Worm (Caenorhabditis elegans) whole organism, young adult: ENCODE data around the gene T21D12.14.
A peak's percentile ranks its signal among the peaks of the same experiment; 100 is the strongest.

Experiments used
- B0035.1 ChIP-seq: sonication (generic microtip); optimal IDR thresholded peaks from 2 replicates; lab custom pipeline; 2016; ENCODE audit warnings: missing genetic modification characterization, mild to moderate bottlenecking, missing compliant biosample characterization, missing genotype, missing genetic modification reagents
- B0261.1 ChIP-seq: sonication (generic microtip); optimal IDR thresholded peaks from 2 replicates; lab custom pipeline; 2016; ENCODE audit warnings: mild to moderate bottlenecking, missing genetic modification characterization, moderate library complexity, missing compliant biosample characterization
- C06A6.2 ChIP-seq: fragments of 200-800 bp; sonication (Bioruptor generic); conservative IDR thresholded peaks from 2 replicates; pipeline ENCODE4 v1.3.6; 2022; ENCODE audit warnings: missing genetic modification characterization, missing compliant biosample characterization
- F10E7.11 ChIP-seq: sonication (generic microtip); optimal IDR thresholded peaks from 2 replicates; lab custom pipeline; 2017; ENCODE audit warnings: mild to moderate bottlenecking, missing genetic modification characterization, moderate library complexity, missing compliant biosample characterization
- F23B12.7 ChIP-seq: sonication (generic microtip); optimal IDR thresholded peaks from 2 replicates; lab custom pipeline; 2017; ENCODE audit warnings: missing genetic modification characterization, mild to moderate bottlenecking, missing compliant biosample characterization, antibody characterized with exemption, moderate library complexity; ENCODE audit not compliant: insufficient read depth
- F49E8.2 ChIP-seq: sonication (generic microtip); optimal IDR thresholded peaks from 3 replicates; lab custom pipeline; 2017; ENCODE audit warnings: missing genetic modification characterization, mild to moderate bottlenecking, missing compliant biosample characterization, antibody characterized with exemption, moderate library complexity; ENCODE audit not compliant: insufficient read depth
- F57A8.1 ChIP-seq: fragments of 200-800 bp; sonication (Bioruptor generic); optimal IDR thresholded peaks from 2 replicates; lab custom pipeline; 2018; ENCODE audit warnings: mild to moderate bottlenecking, missing genetic modification characterization, moderate library complexity, missing compliant biosample characterization
- K12H6.12 ChIP-seq: fragments of 200-800 bp; sonication (Bioruptor generic); optimal IDR thresholded peaks from 2 replicates; lab custom pipeline; 2018; ENCODE audit warnings: mild to moderate bottlenecking, missing genetic modification characterization, missing compliant biosample characterization
- T07F8.4 ChIP-seq: sonication (generic microtip); optimal IDR thresholded peaks from 2 replicates; lab custom pipeline; 2016; ENCODE audit warnings: mild to moderate bottlenecking, missing genetic modification characterization, moderate library complexity, missing compliant biosample characterization
- ama-1 ChIP-seq, 3 experiments: fragments of 150-350 bp in 1 of 3; sonication (generic microtip) in 2 of 3; optimal IDR thresholded peaks; 2 replicates each; lab custom pipeline; 2014 to 2018; ENCODE audit warnings: missing biosample characterization in 2 of 3, missing genetic modification characterization in 2 of 3, missing genetic modification reagents in 2 of 3
- aptf-2 ChIP-seq: fragments of 200-800 bp; sonication (Bioruptor generic); conservative IDR thresholded peaks from 2 replicates; pipeline ENCODE4 v1.3.6; 2022; ENCODE audit warnings: missing genetic modification reagents, missing genetic modification characterization, missing compliant biosample characterization
- attf-3 ChIP-seq: fragments of 200-800 bp; sonication (Bioruptor generic); conservative IDR thresholded peaks from 2 replicates; pipeline ENCODE4 v1.3.6; 2022; ENCODE audit warnings: missing genetic modification reagents, missing genetic modification characterization, missing compliant biosample characterization
- bed-2 ChIP-seq: fragments of 200-800 bp; sonication (Bioruptor generic); IDR thresholded peaks from 2 replicates; pipeline ENCODE4 v1.3.6; 2022; ENCODE audit warnings: missing genetic modification reagents, missing genetic modification characterization, missing compliant biosample characterization
- cebp-1 ChIP-seq, 2 experiments: fragments of 200-800 bp in 1 of 2; sonication (Bioruptor generic) in 1 of 2; sonication (generic microtip) in 1 of 2; IDR thresholded peaks in 1 of 2; optimal IDR thresholded peaks in 1 of 2; 2 replicates each; pipeline versions ENCODE4 v1.3.6 to Lab custom; 2017 to 2022; ENCODE audit warnings: missing compliant biosample characterization in 2 of 2, missing genetic modification characterization in 2 of 2, mild to moderate bottlenecking in 1 of 2, missing genetic modification reagents in 1 of 2, moderate library complexity in 1 of 2
- ceh-58 ChIP-seq: fragments of 200-800 bp; sonication (Bioruptor generic); IDR thresholded peaks from 2 replicates; pipeline ENCODE4 v1.3.6; 2022; ENCODE audit warnings: missing genetic modification characterization, missing compliant biosample characterization
- dox-1 ChIP-seq: fragments of 200-800 bp; sonication (Bioruptor generic); IDR thresholded peaks from 2 replicates; pipeline ENCODE4 v1.3.6; 2022; ENCODE audit warnings: missing genetic modification reagents, missing genetic modification characterization, missing compliant biosample characterization
- dpl-1 ChIP-seq: fragments of 150-350 bp; optimal IDR thresholded peaks from 2 replicates; lab custom pipeline; 2014; ENCODE audit warnings: missing biosample characterization, missing genetic modification reagents, missing genetic modification characterization
- efl-1 ChIP-seq: fragments of 150-350 bp; optimal IDR thresholded peaks from 2 replicates; lab custom pipeline; 2014; ENCODE audit warnings: missing biosample characterization, missing genetic modification reagents, missing genetic modification characterization
- egl-44 ChIP-seq: fragments of 200-800 bp; sonication (Bioruptor generic); IDR thresholded peaks from 2 replicates; pipeline ENCODE4 v1.3.6; 2022; ENCODE audit warnings: missing genetic modification reagents, missing genetic modification characterization, missing compliant biosample characterization
- egrh-3 ChIP-seq: fragments of 200-800 bp; sonication (Bioruptor generic); IDR thresholded peaks from 2 replicates; pipeline ENCODE4 v1.3.6; 2022; ENCODE audit warnings: missing genetic modification reagents, missing genetic modification characterization, missing compliant biosample characterization
- ekl-4 ChIP-seq: fragments of 200-800 bp; sonication (Bioruptor generic); IDR thresholded peaks from 2 replicates; pipeline ENCODE4 v1.3.6; 2022; ENCODE audit warnings: missing genetic modification reagents, missing genetic modification characterization, missing compliant biosample characterization
- fkh-3 ChIP-seq: sonication (generic microtip); optimal IDR thresholded peaks from 2 replicates; lab custom pipeline; 2016; ENCODE audit warnings: mild to moderate bottlenecking, missing genetic modification characterization, missing compliant biosample characterization
- hmg-1.2 ChIP-seq: fragments of 200-800 bp; sonication (Bioruptor generic); IDR thresholded peaks from 2 replicates; pipeline ENCODE4 v1.3.6; 2022; ENCODE audit warnings: missing genetic modification reagents, missing genetic modification characterization, missing compliant biosample characterization
- lin-26 ChIP-seq: fragments of 200-800 bp; sonication (Bioruptor generic); IDR thresholded peaks from 2 replicates; pipeline ENCODE4 v1.3.6; 2022; ENCODE audit warnings: missing genetic modification reagents, missing genetic modification characterization, missing compliant biosample characterization
- lin-35 ChIP-seq, 3 experiments: fragments of 150-350 bp in 2 of 3; sonication (generic microtip) in 1 of 3; optimal IDR thresholded peaks; 2 replicates each; lab custom pipeline; 2014 to 2018; ENCODE audit warnings: missing biosample characterization in 3 of 3, missing genetic modification characterization in 3 of 3, missing genetic modification reagents in 3 of 3
- lin-40 ChIP-seq: sonication (generic microtip); optimal IDR thresholded peaks from 2 replicates; lab custom pipeline; 2016; ENCODE audit warnings: missing genetic modification characterization, mild to moderate bottlenecking, missing compliant biosample characterization, missing genotype, missing genetic modification reagents
- lsy-27 ChIP-seq: sonication (generic microtip); optimal IDR thresholded peaks from 2 replicates; lab custom pipeline; 2017; ENCODE audit warnings: missing genetic modification characterization, mild to moderate bottlenecking, missing compliant biosample characterization, antibody characterized with exemption, missing genotype, borderline replicate concordance; ENCODE audit not compliant: insufficient read depth
- madf-6 ChIP-seq: fragments of 200-800 bp; sonication (Bioruptor generic); IDR thresholded peaks from 2 replicates; pipeline ENCODE4 v1.3.6; 2022; ENCODE audit warnings: missing genetic modification reagents, missing genetic modification characterization, missing compliant biosample characterization
- madf-8 ChIP-seq: fragments of 200-800 bp; sonication (Bioruptor generic); conservative IDR thresholded peaks from 2 replicates; pipeline ENCODE4 v1.3.6; 2022; ENCODE audit warnings: missing genetic modification reagents, missing genetic modification characterization, missing compliant biosample characterization
- mes-4 ChIP-seq: sonication (generic microtip); optimal IDR thresholded peaks from 2 replicates; lab custom pipeline; 2016; ENCODE audit warnings: missing genotype, missing genetic modification characterization, missing compliant biosample characterization
- nfya-1 ChIP-seq: sonication (generic microtip); optimal IDR thresholded peaks from 2 replicates; lab custom pipeline; 2017; ENCODE audit warnings: antibody characterized with exemption, missing compliant biosample characterization, missing genetic modification characterization, borderline replicate concordance; ENCODE audit not compliant: insufficient read depth
- nfya-2 ChIP-seq: fragments of 200-800 bp; sonication (Bioruptor generic); IDR thresholded peaks from 2 replicates; pipeline ENCODE4 v1.3.6; 2022; ENCODE audit warnings: missing genetic modification reagents, missing genetic modification characterization, missing compliant biosample characterization
- nfyb-1 ChIP-seq: fragments of 200-800 bp; sonication (Bioruptor generic); IDR thresholded peaks from 2 replicates; pipeline ENCODE4 v1.3.6; 2022; ENCODE audit warnings: missing genetic modification reagents, missing genetic modification characterization, missing compliant biosample characterization
- nhr-120 ChIP-seq: fragments of 200-800 bp; sonication (Bioruptor generic); IDR thresholded peaks from 2 replicates; pipeline ENCODE4 v1.3.6; 2022; ENCODE audit warnings: missing genetic modification characterization, missing compliant biosample characterization
- nhr-179 ChIP-seq: sonication (generic microtip); optimal IDR thresholded peaks from 2 replicates; lab custom pipeline; 2016; ENCODE audit warnings: mild to moderate bottlenecking, missing genetic modification characterization, missing compliant biosample characterization
- nhr-80 ChIP-seq: sonication (generic microtip); optimal IDR thresholded peaks from 2 replicates; lab custom pipeline; 2016; ENCODE audit warnings: missing genetic modification characterization, missing compliant biosample characterization
- pbrm-1 ChIP-seq: fragments of 200-800 bp; sonication (Bioruptor generic); IDR thresholded peaks from 2 replicates; pipeline ENCODE4 v1.3.6; 2022; ENCODE audit warnings: missing genetic modification reagents, missing genetic modification characterization, missing compliant biosample characterization
- repo-1 ChIP-seq: sonication (generic microtip); optimal IDR thresholded peaks from 2 replicates; lab custom pipeline; 2017; ENCODE audit warnings: mild to moderate bottlenecking, missing genetic modification characterization, missing compliant biosample characterization
- snpc-1.1 ChIP-seq: sonication (generic microtip); optimal IDR thresholded peaks from 2 replicates; lab custom pipeline; 2017; ENCODE audit warnings: missing genetic modification characterization, mild to moderate bottlenecking, missing compliant biosample characterization, antibody characterized with exemption, moderate library complexity, missing genotype, missing genetic modification reagents; ENCODE audit not compliant: insufficient read depth
- snpc-1.3 ChIP-seq: sonication (generic microtip); optimal IDR thresholded peaks from 2 replicates; lab custom pipeline; 2017; ENCODE audit warnings: missing genetic modification characterization, mild to moderate bottlenecking, missing compliant biosample characterization, antibody characterized with exemption, moderate library complexity, missing genotype, missing genetic modification reagents; ENCODE audit not compliant: insufficient read depth
- sptf-2 ChIP-seq: fragments of 200-800 bp; sonication (Bioruptor generic); optimal IDR thresholded peaks from 2 replicates; lab custom pipeline; 2018; ENCODE audit warnings: mild to moderate bottlenecking, missing genetic modification characterization, missing compliant biosample characterization
- tbp1 ChIP-seq: fragments of 200-800 bp; sonication (Bioruptor generic); optimal IDR thresholded peaks from 2 replicates; lab custom pipeline; 2018; ENCODE audit warnings: mild to moderate bottlenecking, missing genetic modification characterization, missing compliant biosample characterization
- tbx-9 ChIP-seq: sonication (generic microtip); optimal IDR thresholded peaks from 2 replicates; lab custom pipeline; 2016; ENCODE audit warnings: borderline replicate concordance, missing genetic modification characterization, inconsistent platforms, missing compliant biosample characterization
- ztf-6 ChIP-seq: fragments of 200-800 bp; sonication (Bioruptor generic); IDR thresholded peaks from 2 replicates; pipeline ENCODE4 v1.3.6; 2022; ENCODE audit warnings: missing genetic modification reagents, missing genetic modification characterization, missing compliant biosample characterization

T21D12.14 gene

ce11 chrIV:322497-322896, 34.6 kb upstream of the T21D12.14 start, which contains the start of gene grl-26 (continued):
- TF ChIP-seq dox-1 (GFP tag; lab: Robert Waterston, UW) (peak; percentile 82), attf-3 (0 out of 2 replicates have a peak, but pooled peaks have one; percentile 22), tbp1 (GFP tag; lab: Kevin White, UChicago) (peak; percentile 98), lsy-27 (tag; lab: Kevin White, UChicago) (peak; percentile 83), ama-1 (optimal IDR thresholded peaks at IDR 0.05; lab: Kevin White, UChicago) (no peak), ama-1 (GFP tag; optimal IDR thresholded peaks at IDR 0.05; lab: Kevin White, UChicago) (peak; percentile 70 to 78), C06A6.2 (0 out of 2 replicates have a peak, but pooled peaks have one; percentile 40), pbrm-1 (peak; percentile 75), cebp-1 (GFP tag; IDR thresholded peaks at IDR 0.05; lab: Robert Waterston, UW) (no peak; the same call in 1 of the 2 replicates), cebp-1 (tag; optimal IDR thresholded peaks at IDR 0.05; lab: Kevin White, UChicago) (no peak), fkh-3 (tag; lab: Kevin White, UChicago) (no peak), F49E8.2 (peak; percentile 51), nhr-179 (no peak), egrh-3 (GFP tag; lab: Robert Waterston, UW) (peak; percentile 48), ztf-6 (GFP tag; lab: Robert Waterston, UW) (no peak), egl-44 (0 out of 2 replicates have a peak, but pooled peaks have one; percentile 62), lin-26 (peak; percentile 90), snpc-1.3 (tag; lab: Kevin White, UChicago) (peak; percentile 52), K12H6.12 (tag; lab: Kevin White, UChicago) (peak; percentile 36), mes-4 (peak; percentile 85), hmg-1.2 (GFP tag; lab: Robert Waterston, UW) (peak; percentile 71), B0261.1 (peak; percentile 90), repo-1 (tag; lab: Kevin White, UChicago) (peak; percentile 53), lin-40 (no peak), dpl-1 (no peak), F23B12.7 (tag; lab: Kevin White, UChicago) (peak; percentile 89), madf-8 (GFP tag; lab: Robert Waterston, UW) (no peak), efl-1 (no peak), B0035.1 (tag; lab: Kevin White, UChicago) (peak; percentile 28), T07F8.4 (tag; lab: Kevin White, UChicago) (peak; percentile 64), sptf-2 (GFP tag; lab: Kevin White, UChicago) (no peak), nfyb-1 (GFP tag; lab: Robert Waterston, UW) (peak; percentile 55; the same call in 1 of the 2 replicates), lin-35 (GFP tag; optimal IDR thresholded peaks at IDR 0.05; lab: Kevin White, UChicago) (no peak), bed-2 (0 out of 2 replicates have a peak, but pooled peaks have one; percentile 31), snpc-1.1 (tag; lab: Kevin White, UChicago) (peak; percentile 42)

ce11 chrIV:320380-320779, 32.5 kb upstream of the T21D12.14 start, which contains the start of gene dsc-4:
Gene dsc-4 (minus strand): TSS chrIV:320544.
- TF ChIP-seq nhr-80 (tag; lab: Kevin White, UChicago) (peak; percentile 1), mes-4 (no peak), F10E7.11 (tag; lab: Kevin White, UChicago) (no peak)

- no peak for TF ChIP-seq nfya-2 (GFP tag; lab: Robert Waterston, UW)
- TF ChIP-seq tbx-9 (tag; lab: Kevin White, UChicago) = no peak
- TF ChIP-seq madf-6 (GFP tag; lab: Robert Waterston, UW) = no peak
- TF ChIP-seq mes-4 = no peak
- TF ChIP-seq attf-3 = no peak
- no peak for TF ChIP-seq nfya-1 (tag; lab: Kevin White, UChicago)
- no peak for TF ChIP-seq K12H6.12 (tag; lab: Kevin White, UChicago)
- TF ChIP-seq F57A8.1 = no peak
- TF ChIP-seq aptf-2 (GFP tag; lab: Robert Waterston, UW) = no peak
- TF ChIP-seq dox-1 (GFP tag; lab: Robert Waterston, UW) = no peak
- TF ChIP-seq ceh-58 (GFP tag; lab: Robert Waterston, UW) = no peak
- no peak for TF ChIP-seq ekl-4 (GFP tag; lab: Robert Waterston, UW)
- TF ChIP-seq nhr-120 (GFP tag; lab: Robert Waterston, UW) = no peak
These were observed 31.7 kb upstream of the T21D12.14 start for ce11 chrIV:319654-320053.
